Worm (Caenorhabditis elegans): ENCODE measurements around the gene xol-1.

Gene xol-1

ce11 chrX:8019665-8020064 is 21.4 kb upstream of the xol-1 start (continued):
- TF ChIP-seq elt-1 (tag; optimal IDR thresholded peaks at IDR 0.05) = no peak

DNA sequence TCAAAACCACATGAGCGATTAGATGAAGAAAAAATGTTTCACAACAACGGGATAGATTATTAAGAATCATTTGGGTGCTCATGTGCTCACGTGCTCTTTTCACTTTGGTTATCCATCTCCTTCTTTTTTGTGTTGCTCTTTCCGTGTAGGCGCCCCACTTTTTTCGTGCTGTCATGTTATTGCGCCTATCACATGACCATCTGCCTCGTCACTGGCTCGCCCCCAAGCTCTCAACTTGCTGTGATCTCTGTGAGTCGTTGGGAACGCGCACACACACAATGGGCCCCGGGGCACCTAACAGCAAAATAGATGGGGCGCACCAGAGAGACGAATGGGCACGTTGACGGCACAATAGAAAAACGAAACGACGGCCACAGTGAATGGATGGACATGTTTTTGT is 19.5 kb upstream of the xol-1 start:
- TF ChIP-seq elt-1 (tag; optimal IDR thresholded peaks at IDR 0.05) = no peak
- TF ChIP-seq nhr-12 (tag; optimal IDR thresholded peaks at IDR 0.05) = no peak
- peak; percentile 77 for TF ChIP-seq mab-5 (tag; optimal IDR thresholded peaks at IDR 0.05)
- TF ChIP-seq ztf-11 (tag; optimal IDR thresholded peaks at IDR 0.05) = no peak
- TF ChIP-seq gmeb-1 (tag; optimal IDR thresholded peaks at IDR 0.05) = no peak
- peak; percentile 98 for TF ChIP-seq Y55F3AM.14 (GFP tag; optimal IDR thresholded peaks at IDR 0.05)
- TF ChIP-seq nhr-6 (tag; optimal IDR thresholded peaks at IDR 0.05) = peak; percentile 88
- no peak for TF ChIP-seq nhr-23 (tag; optimal IDR thresholded peaks at IDR 0.05)
- TF ChIP-seq egl-27 (tag; optimal IDR thresholded peaks at IDR 0.05) = peak; percentile 46
- no peak for TF ChIP-seq dmd-4 (tag; optimal IDR thresholded peaks at IDR 0.05)
- TF ChIP-seq snpc-4 (tag; optimal IDR thresholded peaks at IDR 0.05) = no peak
- TF ChIP-seq mdl-1 (tag; optimal IDR thresholded peaks at IDR 0.05) = peak; percentile 10 to 83
- TF ChIP-seq lsy-2 (tag; optimal IDR thresholded peaks at IDR 0.05) = peak; percentile 34 to 89
- TF ChIP-seq nhr-25 (tag; optimal IDR thresholded peaks at IDR 0.05) = no peak
- TF ChIP-seq ama-1 (optimal IDR thresholded peaks at IDR 0.05) = peak; percentile 2
- peak; percentile 87 for TF ChIP-seq crh-2 (tag; optimal IDR thresholded peaks at IDR 0.05)
- peak; percentile 37 for TF ChIP-seq ceh-82 (tag; optimal IDR thresholded peaks at IDR 0.05)
- no peak for TF ChIP-seq ztf-1 (GFP tag; conservative IDR thresholded peaks at IDR 0.05)
- peak; percentile 93 for TF ChIP-seq nhr-129 (tag; optimal IDR thresholded peaks at IDR 0.05)
- peak; percentile 86 for TF ChIP-seq ztf-4 (tag; optimal IDR thresholded peaks at IDR 0.05)
- TF ChIP-seq C34F6.9 (tag; optimal IDR thresholded peaks at IDR 0.05) = peak; percentile 89
- TF ChIP-seq R02D3.7 (tag; optimal IDR thresholded peaks at IDR 0.05) = no peak
- no peak for TF ChIP-seq mbf-1 (tag; optimal IDR thresholded peaks at IDR 0.05)
- TF ChIP-seq lin-11 (tag; optimal IDR thresholded peaks at IDR 0.05) = peak; percentile 83
- TF ChIP-seq nhr-11 (tag; optimal IDR thresholded peaks at IDR 0.05) = no peak
- no peak for TF ChIP-seq nhr-10 (tag; optimal IDR thresholded peaks at IDR 0.05)
- no peak for TF ChIP-seq skn-1 (tag; optimal IDR thresholded peaks at IDR 0.05)
- peak; percentile 72 for TF ChIP-seq nhr-21 (tag; optimal IDR thresholded peaks at IDR 0.05)
- peak; percentile 3 for TF ChIP-seq zag-1 (tag; optimal IDR thresholded peaks at IDR 0.05)
- TF ChIP-seq sma-9 (GFP tag; optimal IDR thresholded peaks at IDR 0.05) = peak; percentile 81
- no peak for TF ChIP-seq sma-9 (tag; optimal IDR thresholded peaks at IDR 0.05)
- TF ChIP-seq sma-3 (GFP tag; optimal IDR thresholded peaks at IDR 0.05) = peak; percentile 36
- TF ChIP-seq unc-55 (GFP tag; optimal IDR thresholded peaks at IDR 0.05) = peak; percentile 31
- no peak for TF ChIP-seq aly-2 (tag; optimal IDR thresholded peaks at IDR 0.05)
- TF ChIP-seq unc-62 (GFP tag; optimal IDR thresholded peaks at IDR 0.05) = peak; percentile 29
- peak; percentile 90 for TF ChIP-seq F13H6.1 (tag; optimal IDR thresholded peaks at IDR 0.05)
- no peak for TF ChIP-seq nhr-77 (tag; optimal IDR thresholded peaks at IDR 0.05)
- TF ChIP-seq peb-1 (tag; optimal IDR thresholded peaks at IDR 0.05) = no peak
- peak; percentile 73 for TF ChIP-seq lin-13 (GFP tag; optimal IDR thresholded peaks at IDR 0.05)
- TF ChIP-seq sem-4 (tag; optimal IDR thresholded peaks at IDR 0.05) = peak; percentile 69
- no peak for TF ChIP-seq ZK546.5 (tag; optimal IDR thresholded peaks at IDR 0.05)
- TF ChIP-seq elt-3 (tag; optimal IDR thresholded peaks at IDR 0.05) = no peak
- no peak for TF ChIP-seq alr-1 (tag; optimal IDR thresholded peaks at IDR 0.05)

DNA sequence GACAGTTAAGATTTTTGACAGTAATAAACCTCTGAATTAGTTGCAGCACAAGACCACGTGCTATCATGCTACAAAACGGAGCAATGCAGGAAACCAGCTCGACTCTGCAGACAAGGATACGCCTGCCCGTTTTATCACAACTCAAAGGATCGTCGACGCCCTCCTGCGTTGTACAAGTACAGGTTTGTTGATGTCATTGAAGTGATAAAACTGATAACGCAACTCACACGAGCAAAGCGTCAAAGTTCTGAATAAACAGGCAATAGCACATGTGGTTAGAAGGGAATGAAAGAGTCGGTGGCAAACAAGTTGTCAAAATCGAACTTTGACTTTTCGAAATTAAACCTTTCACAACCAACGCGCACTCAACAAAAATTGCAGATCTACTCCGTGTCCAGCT is 18.4 kb upstream of the xol-1 start:
- TF ChIP-seq gmeb-1 (tag; optimal IDR thresholded peaks at IDR 0.05) (peak; percentile 2), aly-2 (tag; optimal IDR thresholded peaks at IDR 0.05) (no peak), sma-9 (GFP tag; optimal IDR thresholded peaks at IDR 0.05) (peak; percentile 53), sma-9 (tag; optimal IDR thresholded peaks at IDR 0.05) (no peak), lsy-2 (tag; optimal IDR thresholded peaks at IDR 0.05) (no peak), nhr-129 (tag; optimal IDR thresholded peaks at IDR 0.05) (peak; percentile 61), ama-1 (optimal IDR thresholded peaks at IDR 0.05) (no peak), fos-1 (tag; optimal IDR thresholded peaks at IDR 0.05) (peak; percentile 30), crh-2 (tag; optimal IDR thresholded peaks at IDR 0.05) (peak; percentile 56), mdl-1 (tag; optimal IDR thresholded peaks at IDR 0.05) (peak in 1 of 2 experiments; percentile 42)

Measured in whole organism, L2 larva.